Fruit fly (Drosophila melanogaster) whole organism, embryonic: Measurements from ENCODE around the gene CAH1.

Source experiments
- Abd-B ChIP-seq: fragments of 200-800 bp; sonication (Bioruptor generic); optimal IDR thresholded peaks from 2 replicates; lab custom pipeline; 2018; ENCODE audit warnings: missing biosample characterization, mild to moderate bottlenecking, missing genetic modification characterization, moderate library complexity
- Ada2b ChIP-seq: fragments of 200-800 bp; sonication (Bioruptor generic); IDR thresholded peaks from 2 replicates; pipeline ENCODE4 v1.3.6; 2022; ENCODE audit warnings: missing biosample characterization, missing genetic modification characterization
- CG10209 ChIP-seq: fragments of 200-800 bp; sonication (Bioruptor generic); optimal IDR thresholded peaks from 3 replicates; lab custom pipeline; 2017; ENCODE audit warnings: missing biosample characterization, mild to moderate bottlenecking, missing genetic modification characterization, missing genetic modification reagents
- CG1024 ChIP-seq: fragments of 200-800 bp; sonication (Bioruptor generic); IDR thresholded peaks from 2 replicates; pipeline ENCODE4 v1.3.6; 2022; ENCODE audit warnings: missing biosample characterization, missing genetic modification characterization
- CG10267 ChIP-seq: fragments of 200-800 bp; sonication (Bioruptor generic); optimal IDR thresholded peaks from 2 replicates; lab custom pipeline; 2018; ENCODE audit warnings: missing biosample characterization, mild to moderate bottlenecking, missing genetic modification characterization, moderate library complexity
- CG10366 ChIP-seq: fragments of 200-800 bp; sonication (Bioruptor generic); IDR thresholded peaks from 2 replicates; pipeline ENCODE4 v1.3.6; 2022; ENCODE audit warnings: missing biosample characterization, missing genetic modification characterization
- CG11093 ChIP-seq: fragments of 200-800 bp; sonication (Bioruptor generic); IDR thresholded peaks from 3 replicates; pipeline ENCODE4 v1.3.6; 2022; ENCODE audit warnings: missing biosample characterization, missing genetic modification characterization
- CG11398 ChIP-seq: fragments of 200-800 bp; sonication (Bioruptor generic); optimal IDR thresholded peaks from 2 replicates; lab custom pipeline; 2016; ENCODE audit warnings: missing biosample characterization, missing genetic modification characterization
- CG12155 ChIP-seq: fragments of 200-800 bp; sonication (Bioruptor generic); optimal IDR thresholded peaks from 3 replicates; lab custom pipeline; 2016; ENCODE audit warnings: missing biosample characterization, missing genetic modification characterization
- CG12744 ChIP-seq: fragments of 200-800 bp; sonication (Bioruptor generic); optimal IDR thresholded peaks from 2 replicates; lab custom pipeline; 2016; ENCODE audit warnings: missing biosample characterization, missing genetic modification characterization
- CG13424 ChIP-seq: fragments of 200-800 bp; sonication (Bioruptor generic); optimal IDR thresholded peaks from 2 replicates; lab custom pipeline; 2019; ENCODE audit warnings: missing biosample characterization, mild to moderate bottlenecking, missing genetic modification characterization, moderate library complexity
- CG15479 ChIP-seq: fragments of 200-800 bp; sonication (Bioruptor generic); optimal IDR thresholded peaks from 3 replicates; lab custom pipeline; 2019; ENCODE audit warnings: missing biosample characterization, mild to moderate bottlenecking, missing genetic modification characterization, moderate library complexity
- CG1647 ChIP-seq: fragments of 200-800 bp; sonication (Bioruptor generic); optimal IDR thresholded peaks from 3 replicates; lab custom pipeline; 2016; ENCODE audit warnings: missing biosample characterization, missing genetic modification characterization
- CG17361 ChIP-seq: fragments of 200-800 bp; sonication (Bioruptor generic); IDR thresholded peaks from 3 replicates; pipeline ENCODE4 v1.3.6; 2022; ENCODE audit warnings: missing biosample characterization, missing genetic modification characterization
- CG17568 ChIP-seq: fragments of 200-800 bp; sonication (Bioruptor generic); optimal IDR thresholded peaks from 2 replicates; lab custom pipeline; 2018; ENCODE audit warnings: missing biosample characterization, mild to moderate bottlenecking, missing genetic modification characterization, moderate library complexity
- CG2129 ChIP-seq: fragments of 200-800 bp; sonication (Bioruptor generic); IDR thresholded peaks from 2 replicates; pipeline ENCODE4 v1.3.6; 2022; ENCODE audit warnings: missing biosample characterization, missing genetic modification characterization; ENCODE audit not compliant: partially characterized antibody
- CG4282 ChIP-seq: fragments of 200-800 bp; sonication (Bioruptor generic); optimal IDR thresholded peaks from 2 replicates; lab custom pipeline; 2016; ENCODE audit warnings: missing biosample characterization, missing genetic modification characterization
- CG6654 ChIP-seq: fragments of 200-800 bp; sonication (Bioruptor generic); optimal IDR thresholded peaks from 2 replicates; lab custom pipeline; 2017; ENCODE audit warnings: missing biosample characterization, mild to moderate bottlenecking, missing genetic modification characterization
- CG6854 ChIP-seq: fragments of 200-800 bp; sonication (Bioruptor generic); optimal IDR thresholded peaks from 3 replicates; lab custom pipeline; 2017; ENCODE audit warnings: missing biosample characterization, mild to moderate bottlenecking, missing genetic modification characterization
- CG7357 ChIP-seq: fragments of 200-800 bp; sonication (Bioruptor generic); IDR thresholded peaks from 3 replicates; pipeline ENCODE4 v1.3.6; 2022; ENCODE audit warnings: missing biosample characterization, missing genetic modification characterization
- CG9727 ChIP-seq: fragments of 200-800 bp; sonication (Bioruptor generic); optimal IDR thresholded peaks from 3 replicates; lab custom pipeline; 2017; ENCODE audit warnings: missing biosample characterization, mild to moderate bottlenecking, missing genetic modification characterization
- Dll ChIP-seq: fragments of 200-800 bp; sonication (Bioruptor generic); IDR thresholded peaks from 4 replicates; pipeline ENCODE4 v1.3.6; 2022; ENCODE audit warnings: missing biosample characterization, missing genetic modification characterization; ENCODE audit not compliant: partially characterized antibody
- Dref ChIP-seq: fragments of 200-800 bp; sonication (Bioruptor generic); IDR thresholded peaks from 2 replicates; pipeline ENCODE4 v1.3.6; 2022; ENCODE audit warnings: missing biosample characterization, missing genetic modification characterization
- Elba2 ChIP-seq: fragments of 200-800 bp; sonication (Bioruptor generic); optimal IDR thresholded peaks from 3 replicates; lab custom pipeline; 2016; ENCODE audit warnings: missing biosample characterization, missing genetic modification characterization
- Ets65A ChIP-seq: fragments of 200-800 bp; sonication (Bioruptor generic); peaks from one replicate; lab custom pipeline; 2016; ENCODE audit warnings: missing biosample characterization, missing genetic modification characterization
- HmgD ChIP-seq: fragments of 200-800 bp; sonication (Bioruptor generic); optimal IDR thresholded peaks from 3 replicates; lab custom pipeline; 2016; ENCODE audit warnings: missing biosample characterization, missing genetic modification characterization
- Hr3 ChIP-seq: fragments of 200-800 bp; sonication (Bioruptor generic); optimal IDR thresholded peaks from 3 replicates; lab custom pipeline; 2016; ENCODE audit warnings: missing biosample characterization, missing genetic modification characterization
- Max ChIP-seq: fragments of 200-800 bp; sonication (Bioruptor generic); optimal IDR thresholded peaks from 2 replicates; lab custom pipeline; 2016; ENCODE audit warnings: missing biosample characterization, mild to moderate bottlenecking, missing genetic modification characterization
- NC2β ChIP-seq: fragments of 200-800 bp; sonication (Bioruptor generic); optimal IDR thresholded peaks from 2 replicates; lab custom pipeline; 2016; ENCODE audit warnings: missing biosample characterization, missing genetic modification characterization
- NFAT ChIP-seq: fragments of 200-800 bp; sonication (Bioruptor generic); IDR thresholded peaks from 2 replicates; pipeline ENCODE4 v1.3.6; 2022; ENCODE audit warnings: missing biosample characterization, missing genetic modification characterization
- NK7.1 ChIP-seq: fragments of 200-800 bp; sonication (Bioruptor generic); optimal IDR thresholded peaks from 3 replicates; lab custom pipeline; 2016; ENCODE audit warnings: missing biosample characterization, missing genetic modification characterization
- Oaz ChIP-seq: fragments of 200-800 bp; sonication (Bioruptor generic); IDR thresholded peaks from 2 replicates; pipeline ENCODE4 v1.3.6; 2022; ENCODE audit warnings: missing biosample characterization, missing genetic modification characterization
- Spps ChIP-seq: fragments of 200-800 bp; sonication (Bioruptor generic); optimal IDR thresholded peaks from 2 replicates; lab custom pipeline; 2018; ENCODE audit warnings: missing biosample characterization, mild to moderate bottlenecking, missing genetic modification characterization
- bab2 ChIP-seq: fragments of 200-800 bp; sonication (Bioruptor generic); optimal IDR thresholded peaks from 2 replicates; lab custom pipeline; 2016; ENCODE audit warnings: missing biosample characterization, missing genetic modification characterization
- bigmax ChIP-seq: fragments of 200-800 bp; sonication (Bioruptor generic); optimal IDR thresholded peaks from 2 replicates; lab custom pipeline; 2018; ENCODE audit warnings: missing biosample characterization, mild to moderate bottlenecking, missing genetic modification characterization
- bsh ChIP-seq, 2 experiments: fragments of 200-800 bp; sonication (Bioruptor generic); optimal IDR thresholded peaks; 2 replicates each; lab custom pipeline; 2017 to 2018; ENCODE audit warnings: mild to moderate bottlenecking in 2 of 2, missing biosample characterization in 2 of 2, missing genetic modification characterization in 2 of 2, moderate library complexity in 1 of 2
- cas ChIP-seq: fragments of 200-800 bp; sonication (Bioruptor generic); IDR thresholded peaks from 2 replicates; pipeline ENCODE4 v1.3.6; 2022; ENCODE audit warnings: missing biosample characterization, missing genetic modification characterization
- crol ChIP-seq: fragments of 200-800 bp; sonication (Bioruptor generic); IDR thresholded peaks from 2 replicates; pipeline ENCODE4 v1.3.6; 2022; ENCODE audit warnings: missing biosample characterization, missing genetic modification characterization
- da ChIP-seq: fragments of 200-800 bp; sonication (Bioruptor generic); optimal IDR thresholded peaks from 2 replicates; lab custom pipeline; 2016; ENCODE audit warnings: missing biosample characterization, missing genetic modification characterization
- dimm ChIP-seq: fragments of 200-800 bp; sonication (Bioruptor generic); IDR thresholded peaks from 2 replicates; pipeline ENCODE4 v1.3.6; 2022; ENCODE audit warnings: missing biosample characterization, missing genetic modification characterization
- eyg ChIP-seq: fragments of 200-800 bp; sonication (Bioruptor generic); optimal IDR thresholded peaks from 3 replicates; lab custom pipeline; 2016; ENCODE audit warnings: missing biosample characterization, missing genetic modification characterization
- grn ChIP-seq: fragments of 200-800 bp; sonication (Bioruptor generic); optimal IDR thresholded peaks from 3 replicates; lab custom pipeline; 2017; ENCODE audit warnings: missing biosample characterization, missing genetic modification characterization
- lmd ChIP-seq: fragments of 200-800 bp; sonication (Bioruptor generic); IDR thresholded peaks from 2 replicates; pipeline ENCODE4 v1.3.6; 2022; ENCODE audit warnings: missing biosample characterization, missing genetic modification characterization
- odd ChIP-seq: fragments of 200-800 bp; sonication (Bioruptor generic); optimal IDR thresholded peaks from 2 replicates; lab custom pipeline; 2017; ENCODE audit warnings: missing biosample characterization, mild to moderate bottlenecking, missing genetic modification characterization
- sim ChIP-seq: fragments of 200-800 bp; sonication (Bioruptor generic); IDR thresholded peaks from 2 replicates; pipeline ENCODE4 v1.3.6; 2022; ENCODE audit warnings: missing biosample characterization, missing genetic modification characterization
- sisA ChIP-seq: fragments of 200-800 bp; sonication (Bioruptor generic); IDR thresholded peaks from 2 replicates; pipeline ENCODE4 v1.3.6; 2022; ENCODE audit warnings: missing biosample characterization, missing genetic modification characterization
- slou ChIP-seq: fragments of 200-800 bp; sonication (Bioruptor generic); optimal IDR thresholded peaks from 3 replicates; lab custom pipeline; 2016; ENCODE audit warnings: missing biosample characterization, missing genetic modification characterization
- sqz ChIP-seq: fragments of 200-800 bp; sonication (Bioruptor generic); optimal IDR thresholded peaks from 3 replicates; lab custom pipeline; 2018; ENCODE audit warnings: missing biosample characterization, mild to moderate bottlenecking, missing genetic modification characterization
- tup ChIP-seq: fragments of 200-800 bp; sonication (Bioruptor generic); optimal IDR thresholded peaks from 2 replicates; lab custom pipeline; 2016; ENCODE audit warnings: missing biosample characterization, mild to moderate bottlenecking, missing genetic modification characterization, moderate library complexity
- unc-4 ChIP-seq: fragments of 200-800 bp; sonication (Bioruptor generic); IDR thresholded peaks from 2 replicates; pipeline ENCODE4 v1.3.6; 2022; ENCODE audit warnings: missing biosample characterization, missing genetic modification characterization; ENCODE audit not compliant: partially characterized antibody
- wek ChIP-seq: fragments of 200-800 bp; sonication (Bioruptor generic); optimal IDR thresholded peaks from 3 replicates; lab custom pipeline; 2018; ENCODE audit warnings: missing biosample characterization, mild to moderate bottlenecking, missing genetic modification characterization, moderate library complexity

CAH1 gene

DNA sequence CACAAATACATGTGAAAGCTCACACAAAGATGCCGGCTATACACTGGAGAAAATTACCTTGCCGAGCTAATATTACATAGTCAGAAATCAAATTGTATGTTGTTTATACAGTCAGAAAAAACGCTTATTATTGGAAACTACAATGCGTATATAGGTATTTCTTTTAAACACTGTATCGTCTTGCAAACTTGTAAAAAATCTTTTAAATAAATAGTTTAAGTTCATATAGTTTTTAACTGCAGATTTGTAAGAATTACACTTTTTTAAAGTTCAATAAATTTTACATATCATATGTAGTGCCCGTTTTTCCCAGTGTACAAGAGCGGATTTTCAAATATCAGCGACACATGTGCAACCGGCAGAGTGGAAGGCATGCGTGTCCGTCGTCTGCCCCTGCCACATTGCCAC is 36.3 kb downstream of the CAH1 start (continued):
- TF ChIP-seq Elba2 (GFP tag; lab: Kevin White, UChicago) (no peak), CG17568 (GFP tag; lab: Kevin White, UChicago) (no peak), CG12155 (GFP tag; lab: Kevin White, UChicago) (peak; percentile 84), slou (GFP tag; lab: Kevin White, UChicago) (peak; percentile 64), CG6854 (GFP tag; lab: Kevin White, UChicago) (peak; percentile 2), CG10209 (GFP tag; lab: Kevin White, UChicago) (peak; percentile 80), CG11093 (GFP tag; lab: Robert Waterston, UW) (peak; percentile 56; the same call in 1 of the 3 replicates), CG6654 (GFP tag; lab: Kevin White, UChicago) (peak; percentile 70), grn (no peak), Spps (peak; percentile 61), CG7357 (peak; percentile 60; the same call in 1 of the 3 replicates), Ets65A (GFP tag; lab: Kevin White, UChicago) (peak; percentile 95), eyg (GFP tag; lab: Kevin White, UChicago) (peak; percentile 65), CG2129 (GFP tag; lab: Robert Waterston, UW) (no peak), NK7.1 (GFP tag; lab: Kevin White, UChicago) (peak; percentile 62), Max (GFP tag; lab: Kevin White, UChicago) (peak; percentile 91), CG15479 (GFP tag; lab: Kevin White, UChicago) (no peak), unc-4 (GFP tag; lab: Robert Waterston, UW) (no peak), NC2β (GFP tag; lab: Kevin White, UChicago) (peak; percentile 60), dimm (peak; percentile 52; the same call in 1 of the 2 replicates), CG12744 (peak; percentile 66), Abd-B (GFP tag; lab: Kevin White, UChicago) (peak; percentile 88), CG10366 (GFP tag; lab: Robert Waterston, UW) (peak; percentile 84), bab2 (GFP tag; lab: Kevin White, UChicago) (peak; percentile 64), sim (GFP tag; lab: Robert Waterston, UW) (no peak), bigmax (no peak), da (GFP tag; lab: Kevin White, UChicago) (no peak), CG17361 (GFP tag; lab: Robert Waterston, UW) (peak; percentile 89), Dll (GFP tag; lab: Robert Waterston, UW) (no peak), Oaz (GFP tag; lab: Robert Waterston, UW) (peak; percentile 65; the same call in 1 of the 2 replicates), cas (GFP tag; lab: Robert Waterston, UW) (no peak), sqz (GFP tag; lab: Kevin White, UChicago) (peak; percentile 14), HmgD (GFP tag; lab: Kevin White, UChicago) (no peak), bsh (GFP tag; optimal IDR thresholded peaks at IDR 0.05; lab: Kevin White, UChicago) (peak; percentile 79 to 93), tup (GFP tag; lab: Kevin White, UChicago) (peak; percentile 36), Hr3 (GFP tag; lab: Kevin White, UChicago) (peak; percentile 60), CG1024 (GFP tag; lab: Robert Waterston, UW) (peak; percentile 66; the same call in 1 of the 2 replicates), CG10267 (peak; percentile 72), lmd (GFP tag; lab: Robert Waterston, UW) (peak; percentile 81), Dref (GFP tag; lab: Robert Waterston, UW) (no peak), CG13424 (peak; percentile 83), CG1647 (peak; percentile 85), NFAT (GFP tag; lab: Robert Waterston, UW) (0 out of 2 replicates have a peak, but pooled peaks have one; percentile 3), wek (GFP tag; lab: Kevin White, UChicago) (peak; percentile 32), crol (GFP tag; lab: Robert Waterston, UW) (0 out of 2 replicates have a peak, but pooled peaks have one; percentile 45), CG4282 (no peak), sisA (GFP tag; lab: Robert Waterston, UW) (peak; percentile 80), Ada2b (GFP tag; lab: Robert Waterston, UW) (peak; percentile 85), CG9727 (peak; percentile 88), CG11398 (GFP tag; lab: Kevin White, UChicago) (peak; percentile 59), odd (GFP tag; lab: Kevin White, UChicago) (peak; percentile 84)
